Worm (Caenorhabditis elegans): Measurements from ENCODE around the gene fbxa-80.
"Not testable (repeated sequence)": the region's sequence is repeated elsewhere in the genome, so short reads cannot be mapped to it uniquely, and the experiment has no call there.

The fbxa-80 gene

ce11 chrIII:1315038-1315437 is at the start of gene fbxa-80, which contains the start of gene fbxa-19:
Gene fbxa-80, minus strand, starts transcription at chrIII:1315210.
Gene fbxa-19, plus strand, starts transcription at chrIII:1315401.
- no peak for TF ChIP-seq flt-1 (GFP tag; IDR thresholded peaks at IDR 0.05)
- no peak for TF ChIP-seq tab-1 (GFP tag; IDR thresholded peaks at IDR 0.05)
- no peak for TF ChIP-seq klf-2 (GFP tag; conservative IDR thresholded peaks at IDR 0.05)
- no peak for TF ChIP-seq ztf-23 (GFP tag; IDR thresholded peaks at IDR 0.05)
- no peak for TF ChIP-seq ref-1 (GFP tag; conservative IDR thresholded peaks at IDR 0.05)
- TF ChIP-seq T22C8.4 (GFP tag; IDR thresholded peaks at IDR 0.05) = no peak
- no peak for TF ChIP-seq med-1 (GFP tag; optimal IDR thresholded peaks at IDR 0.05; ENCODE audit: insufficient read depth)
- TF ChIP-seq ztf-29 (GFP tag; IDR thresholded peaks at IDR 0.05) = no peak
- TF ChIP-seq cog-1 (tag; optimal IDR thresholded peaks at IDR 0.05) = no peak

ce11 chrIII:1359669-1360068 is 44.7 kb upstream of the fbxa-80 start, which contains the start of gene Y82E9BR.9:
Gene Y82E9BR.9, minus strand, starts transcription at chrIII:1359769.
- TF ChIP-seq ztf-29 (GFP tag; IDR thresholded peaks at IDR 0.05) (no peak), flt-1 (GFP tag; IDR thresholded peaks at IDR 0.05) (no peak), ref-1 (GFP tag; conservative IDR thresholded peaks at IDR 0.05) (no peak), tab-1 (GFP tag; IDR thresholded peaks at IDR 0.05) (no peak), cog-1 (tag; optimal IDR thresholded peaks at IDR 0.05) (no peak), med-1 (GFP tag; optimal IDR thresholded peaks at IDR 0.05; ENCODE audit: insufficient read depth) (no peak), klf-2 (GFP tag; conservative IDR thresholded peaks at IDR 0.05) (no peak), ztf-23 (GFP tag; IDR thresholded peaks at IDR 0.05) (no peak), T22C8.4 (GFP tag; IDR thresholded peaks at IDR 0.05) (no peak)

DNA sequence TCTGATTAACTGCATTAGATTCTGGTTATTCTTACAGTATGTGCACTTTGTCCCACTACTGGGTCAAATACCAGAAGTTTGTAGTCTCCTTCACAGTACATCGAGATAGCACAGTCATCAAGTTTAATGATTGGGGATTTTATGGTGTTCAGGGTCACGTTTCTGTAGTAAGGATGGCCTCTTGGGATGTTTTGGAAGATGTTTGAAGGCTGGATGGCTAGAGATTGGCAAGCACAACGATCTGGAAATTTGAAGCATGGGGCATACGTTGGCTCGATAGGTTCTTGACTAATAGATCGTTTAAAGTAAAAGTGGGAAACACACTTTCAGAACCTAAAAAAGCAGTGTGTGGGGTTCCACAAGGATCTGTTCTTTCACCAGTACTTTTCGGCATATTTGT is 43.0 kb upstream of the fbxa-80 start, which contains the start of gene Y82E9BR.8:
Y82E9BR.8 (minus strand) TSS at position 101 of the 400 bp plus-strand sequence.
- TF ChIP-seq tab-1 (GFP tag; IDR thresholded peaks at IDR 0.05); klf-2 (GFP tag; conservative IDR thresholded peaks at IDR 0.05); cog-1 (tag; optimal IDR thresholded peaks at IDR 0.05): not testable (repeated sequence)

DNA sequence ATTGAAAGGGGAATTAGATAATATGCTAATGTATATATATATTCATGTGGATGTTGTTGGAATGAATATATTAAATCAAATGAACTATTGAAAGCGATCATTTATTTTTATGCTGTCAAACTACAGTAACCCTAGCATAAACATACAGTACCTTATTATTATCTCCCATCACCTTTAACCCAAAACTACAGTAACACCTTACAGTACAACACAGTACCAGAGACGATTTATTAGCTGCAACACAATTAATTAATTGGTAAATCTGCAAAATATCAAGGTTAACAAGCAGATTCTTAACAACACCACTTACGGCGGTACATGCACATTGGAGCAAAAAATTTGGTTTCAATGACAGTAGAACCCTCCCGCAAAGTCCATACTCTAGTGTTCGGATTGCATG is 40.3 kb upstream of the fbxa-80 start, which contains the start of gene Y82E9BL.1:
Y82E9BL.1 (minus strand) TSS at position 101 of the 400 bp plus-strand sequence.
- TF ChIP-seq ztf-29 (GFP tag; IDR thresholded peaks at IDR 0.05) = no peak

DNA sequence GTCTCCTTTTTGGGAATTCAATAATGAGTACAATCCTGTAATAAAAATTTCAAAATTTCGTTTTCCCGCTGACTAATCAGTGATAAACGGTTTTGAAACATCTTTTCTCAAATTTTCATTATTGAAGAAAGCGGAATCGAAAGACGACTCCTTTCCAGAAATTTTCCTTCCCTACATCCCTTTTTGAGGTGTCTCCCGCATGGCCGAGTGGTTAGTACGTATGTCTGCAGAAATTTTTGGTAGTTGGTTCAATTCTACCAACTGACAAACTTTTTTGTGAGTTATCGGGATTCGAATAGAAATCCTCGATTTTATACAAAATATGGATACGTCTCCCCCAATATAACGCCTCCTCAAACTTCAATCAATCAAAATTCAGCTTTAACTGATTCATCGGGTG is 39.5 kb upstream of the fbxa-80 start:
- TF ChIP-seq flt-1 (GFP tag; IDR thresholded peaks at IDR 0.05) = no peak
- no peak for TF ChIP-seq ref-1 (GFP tag; conservative IDR thresholded peaks at IDR 0.05)
- no peak for TF ChIP-seq T22C8.4 (GFP tag; IDR thresholded peaks at IDR 0.05)
- no peak for TF ChIP-seq klf-2 (GFP tag; conservative IDR thresholded peaks at IDR 0.05)
- no peak for TF ChIP-seq tab-1 (GFP tag; IDR thresholded peaks at IDR 0.05)
- TF ChIP-seq med-1 (GFP tag; optimal IDR thresholded peaks at IDR 0.05; ENCODE audit: insufficient read depth) = no peak
- no peak for TF ChIP-seq ztf-29 (GFP tag; IDR thresholded peaks at IDR 0.05)
- no peak for TF ChIP-seq cog-1 (tag; optimal IDR thresholded peaks at IDR 0.05)
- TF ChIP-seq ztf-23 (GFP tag; IDR thresholded peaks at IDR 0.05) = no peak

DNA sequence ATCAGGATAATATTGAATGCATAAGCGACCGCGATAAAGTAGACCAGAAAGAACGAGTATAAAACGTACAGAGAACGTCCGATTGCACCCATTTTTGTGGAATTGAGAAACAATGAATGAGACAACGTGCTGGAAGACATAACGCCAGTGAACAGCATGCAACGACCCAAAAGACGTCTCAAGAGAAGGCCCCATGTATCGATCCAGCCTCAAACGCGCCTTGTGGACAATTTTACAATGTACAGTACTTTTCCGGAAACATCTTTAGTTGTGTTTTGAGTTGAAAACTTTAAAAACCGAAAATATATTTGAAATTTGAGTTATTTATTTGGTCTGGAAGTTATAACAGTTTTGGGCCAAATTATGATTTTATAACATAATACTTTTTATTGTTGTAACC is 35.7 kb upstream of the fbxa-80 start, which contains the start of gene Y82E9BL.3:
Y82E9BL.3 (minus strand) TSS at position 101 of the 400 bp plus-strand sequence.
- TF ChIP-seq ref-1 (GFP tag; conservative IDR thresholded peaks at IDR 0.05) (no peak), ztf-23 (GFP tag; IDR thresholded peaks at IDR 0.05) (no peak)

DNA sequence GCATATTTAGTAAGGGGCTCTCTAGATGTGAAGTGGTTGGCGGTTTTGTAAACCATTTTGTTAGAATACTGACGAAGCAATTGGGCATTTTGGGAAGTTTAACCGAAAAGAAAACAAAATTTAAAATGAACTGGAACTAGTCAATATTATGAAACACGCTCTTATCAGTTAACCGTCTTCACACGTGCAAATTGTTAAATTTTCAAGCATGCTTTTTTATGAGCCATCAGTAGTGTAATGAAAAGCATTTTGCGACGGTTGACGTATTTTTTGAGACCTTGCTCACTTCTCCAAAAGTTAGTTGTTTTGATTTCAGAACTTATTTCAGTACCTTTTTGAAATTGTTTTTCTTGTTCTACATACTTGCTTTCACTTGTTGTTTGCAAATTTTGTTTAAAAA is 34.3 kb upstream of the fbxa-80 start, which contains the start of gene fbxa-25:
fbxa-25 (minus strand) TSS at position 138 of the 400 bp plus-strand sequence.
- no peak for TF ChIP-seq ztf-23 (GFP tag; IDR thresholded peaks at IDR 0.05)
- no peak for TF ChIP-seq med-1 (GFP tag; optimal IDR thresholded peaks at IDR 0.05; ENCODE audit: insufficient read depth)
- no peak for TF ChIP-seq ref-1 (GFP tag; conservative IDR thresholded peaks at IDR 0.05)
- no peak for TF ChIP-seq klf-2 (GFP tag; conservative IDR thresholded peaks at IDR 0.05)
- no peak for TF ChIP-seq tab-1 (GFP tag; IDR thresholded peaks at IDR 0.05)
- TF ChIP-seq cog-1 (tag; optimal IDR thresholded peaks at IDR 0.05) = no peak
- no peak for TF ChIP-seq flt-1 (GFP tag; IDR thresholded peaks at IDR 0.05)
- TF ChIP-seq T22C8.4 (GFP tag; IDR thresholded peaks at IDR 0.05) = no peak
- no peak for TF ChIP-seq ztf-29 (GFP tag; IDR thresholded peaks at IDR 0.05)

- TF ChIP-seq med-1 (GFP tag; optimal IDR thresholded peaks at IDR 0.05; ENCODE audit: insufficient read depth) (no peak), ref-1 (GFP tag; conservative IDR thresholded peaks at IDR 0.05) (no peak), ztf-29 (GFP tag; IDR thresholded peaks at IDR 0.05) (no peak), T22C8.4 (GFP tag; IDR thresholded peaks at IDR 0.05) (no peak), klf-2 (GFP tag; conservative IDR thresholded peaks at IDR 0.05) (no peak), flt-1 (GFP tag; IDR thresholded peaks at IDR 0.05) (no peak), ztf-23 (GFP tag; IDR thresholded peaks at IDR 0.05) (no peak), tab-1 (GFP tag; IDR thresholded peaks at IDR 0.05) (no peak), cog-1 (tag; optimal IDR thresholded peaks at IDR 0.05) (no peak)
Observed at ce11 chrIII:1347539-1347938, 32.5 kb upstream of the fbxa-80 start, which contains the start of gene Y82E9BL.5. Gene Y82E9BL.5, minus strand, starts transcription at chrIII:1347639.

DNA sequence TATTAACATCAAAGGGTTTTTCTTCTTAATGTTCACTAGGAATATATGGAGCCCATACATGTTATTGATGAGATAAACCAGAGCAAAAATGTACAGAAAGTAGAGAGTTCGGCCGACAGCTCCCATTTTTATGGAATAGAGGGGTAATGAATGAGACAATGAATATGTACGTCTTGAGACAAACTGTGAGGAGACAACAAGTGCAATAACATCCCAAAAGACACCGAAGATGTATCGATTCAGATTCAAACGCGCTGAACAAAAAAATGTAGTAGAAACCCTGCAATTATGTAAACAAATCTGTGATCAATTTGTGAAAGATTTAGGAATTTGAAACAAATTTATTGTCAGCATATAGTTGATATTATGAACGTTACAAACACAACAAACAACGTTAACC is 32.0 kb upstream of the fbxa-80 start:
- TF ChIP-seq tab-1 (GFP tag; IDR thresholded peaks at IDR 0.05) (no peak), klf-2 (GFP tag; conservative IDR thresholded peaks at IDR 0.05) (no peak), med-1 (GFP tag; optimal IDR thresholded peaks at IDR 0.05; ENCODE audit: insufficient read depth) (no peak), cog-1 (tag; optimal IDR thresholded peaks at IDR 0.05) (no peak), ref-1 (GFP tag; conservative IDR thresholded peaks at IDR 0.05) (no peak), flt-1 (GFP tag; IDR thresholded peaks at IDR 0.05) (no peak), ztf-29 (GFP tag; IDR thresholded peaks at IDR 0.05) (no peak), ztf-23 (GFP tag; IDR thresholded peaks at IDR 0.05) (no peak), T22C8.4 (GFP tag; IDR thresholded peaks at IDR 0.05) (no peak)

DNA sequence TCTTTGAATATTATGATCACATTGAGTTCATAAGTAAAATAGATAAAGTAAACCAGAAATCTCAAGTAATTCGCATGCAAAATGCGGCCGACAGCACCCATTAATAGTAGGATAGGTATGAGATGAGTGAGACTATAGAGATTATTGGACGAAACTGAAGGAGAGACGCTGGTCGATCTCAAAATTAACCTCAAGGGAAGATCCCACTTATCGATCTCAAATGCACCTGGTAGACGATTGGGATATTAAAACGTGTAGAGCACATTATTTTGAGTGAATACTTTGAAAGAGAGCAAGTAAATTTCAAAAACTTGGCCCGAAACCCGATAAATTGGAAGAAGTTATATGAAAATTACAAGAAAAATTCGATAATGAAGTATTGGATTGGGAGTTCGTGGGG is 30.7 kb upstream of the fbxa-80 start, which contains the start of gene Y82E9BL.6:
Y82E9BL.6 (minus strand) TSS at position 101 of the 400 bp plus-strand sequence.
- no peak for TF ChIP-seq ztf-23 (GFP tag; IDR thresholded peaks at IDR 0.05)
- no peak for TF ChIP-seq tab-1 (GFP tag; IDR thresholded peaks at IDR 0.05)
- TF ChIP-seq cog-1 (tag; optimal IDR thresholded peaks at IDR 0.05) = no peak
- TF ChIP-seq ref-1 (GFP tag; conservative IDR thresholded peaks at IDR 0.05) = no peak
- no peak for TF ChIP-seq T22C8.4 (GFP tag; IDR thresholded peaks at IDR 0.05)
- TF ChIP-seq med-1 (GFP tag; optimal IDR thresholded peaks at IDR 0.05; ENCODE audit: insufficient read depth) = no peak
- no peak for TF ChIP-seq klf-2 (GFP tag; conservative IDR thresholded peaks at IDR 0.05)
- TF ChIP-seq ztf-29 (GFP tag; IDR thresholded peaks at IDR 0.05) = no peak
- TF ChIP-seq flt-1 (GFP tag; IDR thresholded peaks at IDR 0.05) = no peak
